Worm (Caenorhabditis elegans): Measurements from ENCODE around the gene cpn-2.

ce11 chrII:294606-295005 is 43.0 kb upstream of the cpn-2 start, which contains the start of gene B0432.11:
- TF ChIP-seq med-1 (GFP tag; optimal IDR thresholded peaks at IDR 0.05; ENCODE audit: insufficient read depth): no peak
- no peak for TF ChIP-seq ztf-29 (GFP tag; IDR thresholded peaks at IDR 0.05)
- TF ChIP-seq klf-2 (GFP tag; conservative IDR thresholded peaks at IDR 0.05): no peak
- no peak for TF ChIP-seq T22C8.4 (GFP tag; IDR thresholded peaks at IDR 0.05)
- TF ChIP-seq ref-1 (GFP tag; conservative IDR thresholded peaks at IDR 0.05): no peak

All from whole organism, midembryonic.